Worm (Caenorhabditis elegans) whole organism, L4 larva: Measurements from ENCODE around the gene C40H5.2.
A peak's percentile ranks its signal among the peaks of the same experiment; 100 is the strongest.

Source experiments
- F49E8.2 ChIP-seq: sonication (generic microtip); optimal IDR thresholded peaks from 2 replicates; lab custom pipeline; 2016; ENCODE audit warnings: missing compliant biosample characterization, mild to moderate bottlenecking, missing genetic modification characterization, borderline replicate concordance
- Y75B8A.6 ChIP-seq: fragments of 200-800 bp; sonication (Bioruptor generic); IDR thresholded peaks from 2 replicates; pipeline ENCODE4 v1.3.6; 2022; ENCODE audit warnings: missing genetic modification reagents, missing genetic modification characterization, missing compliant biosample characterization
- attf-4 ChIP-seq: sonication (generic microtip); optimal IDR thresholded peaks from 3 replicates; lab custom pipeline; 2017; ENCODE audit warnings: missing biosample characterization, missing genetic modification characterization
- ceh-20 ChIP-seq: fragments of 200-800 bp; sonication (Bioruptor generic); IDR thresholded peaks from 2 replicates; pipeline ENCODE4 v1.3.6; 2022; ENCODE audit warnings: missing genetic modification reagents, missing genetic modification characterization, missing compliant biosample characterization
- ceh-28 ChIP-seq: fragments of 150-350 bp; optimal IDR thresholded peaks from 2 replicates; lab custom pipeline; 2014; ENCODE audit warnings: missing biosample characterization, missing genetic modification reagents, missing genetic modification characterization
- cey-2 ChIP-seq: sonication (generic microtip); optimal IDR thresholded peaks from 3 replicates; lab custom pipeline; 2017; ENCODE audit warnings: missing genetic modification characterization, mild to moderate bottlenecking, missing compliant biosample characterization, antibody characterized with exemption, borderline replicate concordance; ENCODE audit not compliant: insufficient read depth
- daf-12 ChIP-seq: fragments of 150-350 bp; optimal IDR thresholded peaks from 2 replicates; lab custom pipeline; 2014; ENCODE audit warnings: missing biosample characterization, missing genetic modification reagents, missing genetic modification characterization
- daf-19 ChIP-seq: fragments of 200-800 bp; sonication (Bioruptor generic); conservative IDR thresholded peaks from 2 replicates; pipeline ENCODE4 v1.3.6; 2022; ENCODE audit warnings: missing genetic modification characterization, missing compliant biosample characterization
- dmd-6 ChIP-seq: fragments of 200-800 bp; sonication (Bioruptor generic); IDR thresholded peaks from 2 replicates; pipeline ENCODE4 v1.3.6; 2022; ENCODE audit warnings: missing genetic modification reagents, missing genetic modification characterization, missing compliant biosample characterization
- dmd-8 ChIP-seq: fragments of 200-800 bp; sonication (Bioruptor generic); IDR thresholded peaks from 2 replicates; pipeline ENCODE4 v1.3.6; 2022; ENCODE audit warnings: missing genetic modification characterization, missing compliant biosample characterization
- dmd-9 ChIP-seq: fragments of 200-800 bp; sonication (Bioruptor generic); IDR thresholded peaks from 2 replicates; pipeline ENCODE4 v1.3.6; 2022; ENCODE audit warnings: missing genetic modification reagents, missing genetic modification characterization, missing compliant biosample characterization
- dpl-1 ChIP-seq: fragments of 150-350 bp; optimal IDR thresholded peaks from 2 replicates; lab custom pipeline; 2014; ENCODE audit warnings: missing biosample characterization, missing genetic modification reagents, missing genetic modification characterization
- duxl-1 ChIP-seq: sonication (generic microtip); optimal IDR thresholded peaks from 2 replicates; lab custom pipeline; 2016; ENCODE audit warnings: mild to moderate bottlenecking, missing genetic modification characterization, moderate library complexity, missing compliant biosample characterization; ENCODE audit not compliant: poor library complexity
- dve-1 ChIP-seq: sonication (generic microtip); optimal IDR thresholded peaks from 2 replicates; lab custom pipeline; 2017; ENCODE audit warnings: antibody characterized with exemption, mild to moderate bottlenecking, missing genetic modification characterization, missing compliant biosample characterization; ENCODE audit not compliant: insufficient read depth
- egl-43 ChIP-seq: fragments of 200-800 bp; sonication (Bioruptor generic); IDR thresholded peaks from 2 replicates; pipeline ENCODE4 v1.3.6; 2022; ENCODE audit warnings: missing genetic modification reagents, missing genetic modification characterization, missing compliant biosample characterization
- hif-1 ChIP-seq, 2 experiments: sonication (generic microtip); optimal IDR thresholded peaks; 2 replicates each; lab custom pipeline; 2016 to 2017; ENCODE audit warnings: missing compliant biosample characterization in 2 of 2, missing genetic modification characterization in 2 of 2, missing genetic modification reagents in 2 of 2, missing genotype in 2 of 2, mild to moderate bottlenecking in 1 of 2
- hlh-11 ChIP-seq: fragments of 200-800 bp; sonication (Bioruptor generic); optimal IDR thresholded peaks from 2 replicates; lab custom pipeline; 2018; ENCODE audit warnings: mild to moderate bottlenecking, missing genetic modification characterization, missing compliant biosample characterization
- hlh-30 ChIP-seq: sonication (generic microtip); optimal IDR thresholded peaks from 2 replicates; lab custom pipeline; 2017; ENCODE audit warnings: antibody characterized with exemption, mild to moderate bottlenecking, missing genetic modification characterization, missing compliant biosample characterization; ENCODE audit not compliant: insufficient read depth
- hmg-1.1 ChIP-seq: fragments of 200-800 bp; sonication (Bioruptor generic); IDR thresholded peaks from 2 replicates; pipeline ENCODE4 v1.3.6; 2022; ENCODE audit warnings: missing genetic modification reagents, missing genetic modification characterization, missing compliant biosample characterization
- lin-1 ChIP-seq: fragments of 200-800 bp; sonication (Bioruptor generic); IDR thresholded peaks from 2 replicates; pipeline ENCODE4 v1.3.6; 2022; ENCODE audit warnings: missing genetic modification reagents, missing genetic modification characterization, missing compliant biosample characterization
- lin-15B ChIP-seq: fragments of 150-350 bp; sonication (generic microtip); optimal IDR thresholded peaks from 3 replicates; lab custom pipeline; 2014; ENCODE audit warnings: missing biosample characterization, missing genetic modification characterization
- lin-38 ChIP-seq: fragments of 200-800 bp; sonication (Bioruptor generic); IDR thresholded peaks from 2 replicates; pipeline ENCODE4 v1.3.6; 2022; ENCODE audit warnings: missing genetic modification reagents, missing genetic modification characterization, missing compliant biosample characterization
- lsy-2 ChIP-seq, 2 experiments: fragments of 150-350 bp in 1 of 2; sonication (generic microtip) in 1 of 2; optimal IDR thresholded peaks; 2 replicates each; lab custom pipeline; 2014 to 2017; ENCODE audit warnings: missing biosample characterization in 2 of 2, missing genetic modification characterization in 2 of 2
- madf-5 ChIP-seq, 2 experiments: fragments of 200-800 bp; sonication (Bioruptor generic); IDR thresholded peaks; 2 replicates each; pipeline ENCODE4 v1.3.6; 2022; ENCODE audit warnings: missing compliant biosample characterization in 2 of 2, missing genetic modification characterization in 2 of 2
- mep-1 ChIP-seq: fragments of 150-350 bp; sonication (generic microtip); optimal IDR thresholded peaks from 3 replicates; lab custom pipeline; 2014; ENCODE audit warnings: missing biosample characterization, missing genetic modification characterization
- mes-2 ChIP-seq: sonication (generic microtip); optimal IDR thresholded peaks from 2 replicates; lab custom pipeline; 2016; ENCODE audit warnings: missing genotype, mild to moderate bottlenecking, missing genetic modification characterization, missing compliant biosample characterization; ENCODE audit not compliant: poor library complexity, severe bottlenecking
- nhr-10 ChIP-seq: fragments of 150-350 bp; optimal IDR thresholded peaks from 2 replicates; lab custom pipeline; 2014; ENCODE audit warnings: missing biosample characterization, missing genetic modification characterization
- nhr-111 ChIP-seq: fragments of 200-800 bp; sonication (Bioruptor generic); optimal IDR thresholded peaks from 2 replicates; lab custom pipeline; 2018; ENCODE audit warnings: mild to moderate bottlenecking, missing genetic modification characterization, missing compliant biosample characterization
- nhr-237 ChIP-seq: sonication (generic microtip); optimal IDR thresholded peaks from 2 replicates; lab custom pipeline; 2017; ENCODE audit warnings: missing biosample characterization, missing genetic modification characterization
- nhr-28 ChIP-seq: fragments of 150-350 bp; optimal IDR thresholded peaks from 2 replicates; lab custom pipeline; 2014; ENCODE audit warnings: missing biosample characterization, missing genetic modification characterization
- nhr-6 ChIP-seq: fragments of 150-350 bp; optimal IDR thresholded peaks from 2 replicates; lab custom pipeline; 2014; ENCODE audit warnings: missing biosample characterization, missing genetic modification characterization
- php-3 ChIP-seq: fragments of 200-800 bp; sonication (Bioruptor generic); IDR thresholded peaks from 2 replicates; pipeline ENCODE4 v1.3.6; 2022; ENCODE audit warnings: missing genetic modification reagents, missing genetic modification characterization, missing compliant biosample characterization
- pqm-1 ChIP-seq: sonication (generic microtip); optimal IDR thresholded peaks from 2 replicates; lab custom pipeline; 2017; ENCODE audit warnings: missing biosample characterization, missing genetic modification characterization
- rbr-2 ChIP-seq: sonication (generic microtip); optimal IDR thresholded peaks from 2 replicates; lab custom pipeline; 2016; ENCODE audit warnings: missing genotype, missing genetic modification characterization, missing compliant biosample characterization
- saeg-2 ChIP-seq: fragments of 200-800 bp; sonication (Bioruptor generic); IDR thresholded peaks from 2 replicates; pipeline ENCODE4 v1.3.6; 2022; ENCODE audit warnings: missing genetic modification reagents, missing genetic modification characterization, missing compliant biosample characterization
- snpc-1.2 ChIP-seq: fragments of 200-800 bp; sonication (Bioruptor generic); IDR thresholded peaks from 2 replicates; pipeline ENCODE4 v1.3.6; 2022; ENCODE audit warnings: missing genetic modification reagents, missing genetic modification characterization, missing compliant biosample characterization
- spr-3 ChIP-seq: fragments of 200-800 bp; sonication (Bioruptor generic); optimal IDR thresholded peaks from 2 replicates; lab custom pipeline; 2018; ENCODE audit warnings: mild to moderate bottlenecking, missing genetic modification characterization, missing compliant biosample characterization
- tra-1 ChIP-seq: fragments of 200-800 bp; sonication (Bioruptor generic); IDR thresholded peaks from 2 replicates; pipeline ENCODE4 v1.3.6; 2022; ENCODE audit warnings: missing genetic modification reagents, missing genetic modification characterization, missing compliant biosample characterization
- unc-130 ChIP-seq: sonication (generic microtip); optimal IDR thresholded peaks from 2 replicates; lab custom pipeline; 2016; ENCODE audit warnings: missing genetic modification reagents, missing genetic modification characterization, missing compliant biosample characterization
- unc-39 ChIP-seq: sonication (generic microtip); optimal IDR thresholded peaks from 2 replicates; lab custom pipeline; 2017; ENCODE audit warnings: missing biosample characterization, missing genetic modification characterization
- unc-62 ChIP-seq, 3 experiments: fragments of 150-350 bp in 1 of 3; sonication (generic microtip); optimal IDR thresholded peaks in 2 of 3; peaks in 1 of 3; 1 replicate in 1 of 3; 2 replicates in 2 of 3; lab custom pipeline; 2014 to 2017; ENCODE audit warnings: missing biosample characterization in 3 of 3, missing genetic modification characterization in 3 of 3, missing genetic modification reagents in 3 of 3, missing genotype in 1 of 3
- vab-7 ChIP-seq: fragments of 200-800 bp; sonication (Bioruptor generic); IDR thresholded peaks from 2 replicates; pipeline ENCODE4 v1.3.6; 2022; ENCODE audit warnings: missing genetic modification reagents, missing genetic modification characterization, missing compliant biosample characterization
- zip-11 ChIP-seq: fragments of 200-800 bp; sonication (Bioruptor generic); IDR thresholded peaks from 2 replicates; pipeline ENCODE4 v1.3.6; 2022; ENCODE audit warnings: missing genetic modification characterization, missing compliant biosample characterization

The C40H5.2 gene

ce11 chrX:11727761-11728160, 18.1 kb upstream of the C40H5.2 start, which contains the start of the genes gst-42 and D1053.2 (continued):
- peak; percentile 63; the same call in 1 of the 2 replicates for TF ChIP-seq tra-1
- TF ChIP-seq dmd-8 (GFP tag; lab: Robert Waterston, UW), result no peak
- peak; percentile 53; the same call in 1 of the 2 replicates for TF ChIP-seq lin-1 (GFP tag; lab: Robert Waterston, UW)
- no peak for TF ChIP-seq hmg-1.1 (GFP tag; lab: Robert Waterston, UW)
- no peak for TF ChIP-seq mes-2 (tag; lab: Kevin White, UChicago)
- peak; percentile 54 for TF ChIP-seq mep-1 (tag; lab: Kevin White, UChicago)
- TF ChIP-seq dve-1 (tag; lab: Kevin White, UChicago), result peak; percentile 94
- TF ChIP-seq nhr-6 (tag; lab: Kevin White, UChicago), result peak; percentile 56
- TF ChIP-seq nhr-111, result no peak
- TF ChIP-seq daf-12 (tag; lab: Kevin White, UChicago), result no peak
- TF ChIP-seq unc-130 (GFP tag; lab: Kevin White, UChicago), result no peak
- peak in 1 of 2 experiments; percentile 42 for TF ChIP-seq lsy-2 (tag; optimal IDR thresholded peaks at IDR 0.05; lab: Kevin White, UChicago)
- no peak for TF ChIP-seq nhr-237
- no peak for TF ChIP-seq dmd-9 (GFP tag; lab: Robert Waterston, UW)
- TF ChIP-seq saeg-2, result no peak
- TF ChIP-seq attf-4 (tag; lab: Kevin White, UChicago), result no peak
- TF ChIP-seq hif-1 (tag; optimal IDR thresholded peaks at IDR 0.05; lab: Kevin White, UChicago), result no peak
- no peak for TF ChIP-seq ceh-28
- TF ChIP-seq duxl-1 (tag; lab: Kevin White, UChicago), result no peak
- TF ChIP-seq dmd-6 (GFP tag; lab: Robert Waterston, UW), result peak; percentile 95
- TF ChIP-seq rbr-2 (tag; lab: Kevin White, UChicago), result no peak
- no peak for TF ChIP-seq snpc-1.2
- no peak for TF ChIP-seq lin-38 (GFP tag; lab: Robert Waterston, UW)
- no peak for TF ChIP-seq spr-3 (GFP tag; lab: Kevin White, UChicago)
- peak; percentile 93 for TF ChIP-seq hlh-11 (tag; lab: Kevin White, UChicago)
- no peak for TF ChIP-seq madf-5 (GFP tag; IDR thresholded peaks at IDR 0.05; lab: Robert Waterston, UW)
- TF ChIP-seq nhr-10 (tag; lab: Kevin White, UChicago), result peak; percentile 62
- TF ChIP-seq zip-11 (GFP tag; lab: Robert Waterston, UW), result no peak
- peak; percentile 77 for TF ChIP-seq php-3
- TF ChIP-seq pqm-1 (tag; lab: Kevin White, UChicago), result peak; percentile 89
- TF ChIP-seq F49E8.2, result no peak
- no peak for TF ChIP-seq Y75B8A.6

DNA sequence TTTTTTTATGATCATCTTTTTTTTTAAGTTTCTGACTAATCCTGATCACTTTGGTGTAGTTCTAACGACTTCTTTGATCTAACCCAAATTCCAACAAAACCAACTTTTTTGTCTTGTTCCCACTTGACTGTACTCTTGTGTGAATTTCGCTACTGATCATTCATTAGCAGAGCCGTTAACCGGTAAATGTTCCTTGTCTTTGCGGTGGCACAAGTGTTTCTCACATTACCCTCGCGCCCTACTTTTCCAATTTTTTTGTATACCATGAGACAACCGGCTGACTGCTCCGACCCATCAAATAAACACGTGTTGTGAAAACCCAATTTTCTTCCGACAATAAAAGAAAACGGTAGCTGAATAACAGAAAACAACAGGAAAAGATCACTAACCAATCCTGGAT, 13.1 kb upstream of the C40H5.2 start:
- no peak for TF ChIP-seq daf-19 (GFP tag; lab: Robert Waterston, UW)
- no peak for TF ChIP-seq lin-15B (tag; lab: Kevin White, UChicago)
- TF ChIP-seq egl-43, result no peak
- no peak for TF ChIP-seq ceh-20 (GFP tag; lab: Robert Waterston, UW)
- TF ChIP-seq unc-39 (tag; lab: Kevin White, UChicago), result no peak
- TF ChIP-seq cey-2 (tag; lab: Kevin White, UChicago), result no peak
- peak in 1 of 2 experiments; percentile 93 for TF ChIP-seq unc-62 (GFP tag; optimal IDR thresholded peaks at IDR 0.05 in 1 of 2; lab: Kevin White, UChicago)
- no peak for TF ChIP-seq unc-62 (tag; optimal IDR thresholded peaks at IDR 0.05; lab: Kevin White, UChicago)
- no peak for TF ChIP-seq vab-7 (GFP tag; lab: Robert Waterston, UW)
- no peak for TF ChIP-seq spr-3 (GFP tag; lab: Kevin White, UChicago)
- peak; percentile 28 for TF ChIP-seq hlh-30
- no peak for TF ChIP-seq dpl-1 (GFP tag; lab: Kevin White, UChicago)
- TF ChIP-seq attf-4 (tag; lab: Kevin White, UChicago), result no peak
- no peak for TF ChIP-seq nhr-28 (tag; lab: Kevin White, UChicago)
